Worm (Caenorhabditis elegans) whole organism, L4/young adult: ENCODE results near the gene F46F2.3.

ENCODE experiments used
- dao-5 ChIP-seq: sonication (generic microtip); optimal IDR thresholded peaks from 2 replicates; lab custom pipeline; 2016; ENCODE audit warnings: missing genotype, missing genetic modification characterization, moderate library complexity, missing compliant biosample characterization
- him-1 ChIP-seq: sonication (generic microtip); optimal IDR thresholded peaks from 2 replicates; lab custom pipeline; 2016; ENCODE audit warnings: missing genotype, missing genetic modification reagents, missing genetic modification characterization, missing compliant biosample characterization

ce11 chrX:15233684-15234083 is 26.4 kb downstream of the F46F2.3 start:
- TF ChIP-seq him-1 (tag; lab: Kevin White, UChicago) (no peak), dao-5 (tag; lab: Kevin White, UChicago) (no peak)
